Worm (Caenorhabditis elegans) whole organism, L1 larva: ENCODE measurements around the gene C36C5.4.

Source experiments
- ama-1 ChIP-seq: fragments of 150-350 bp; optimal IDR thresholded peaks from 2 replicates; lab custom pipeline; 2014
- lin-15B ChIP-seq: fragments of 150-350 bp; sonication (generic microtip); optimal IDR thresholded peaks from 3 replicates; lab custom pipeline; 2014; ENCODE audit warnings: missing biosample characterization, missing genetic modification characterization
- nhr-11 ChIP-seq: fragments of 150-350 bp; optimal IDR thresholded peaks from 2 replicates; lab custom pipeline; 2014; ENCODE audit warnings: missing biosample characterization, missing genetic modification characterization

DNA sequence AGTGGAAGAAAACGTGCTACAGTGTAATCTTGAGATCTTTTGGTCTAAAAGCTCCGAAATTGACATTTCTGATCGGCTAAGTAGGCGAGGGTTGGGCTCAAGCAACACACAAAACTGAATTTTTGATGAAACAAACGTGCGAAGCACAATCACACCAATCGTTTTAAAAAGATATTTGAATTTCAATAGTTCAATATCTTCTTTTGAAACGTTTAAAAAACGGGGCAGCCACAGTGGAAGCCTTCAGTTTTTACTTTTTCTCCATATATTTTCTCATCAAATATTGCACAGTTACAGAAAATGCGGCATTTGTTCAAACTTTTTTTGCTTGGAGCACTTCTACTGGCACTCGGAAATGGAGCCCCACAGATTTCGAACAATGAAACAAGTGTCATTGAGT, at the start of gene C36C5.4:
- TF ChIP-seq lin-15B (tag; lab: Kevin White, UChicago): no peak
- no peak for TF ChIP-seq nhr-11
- TF ChIP-seq ama-1 (lab: Kevin White, UChicago): no peak
